Fruit fly (Drosophila melanogaster): ENCODE results near the gene PNUTS.

Gene PNUTS

DNA sequence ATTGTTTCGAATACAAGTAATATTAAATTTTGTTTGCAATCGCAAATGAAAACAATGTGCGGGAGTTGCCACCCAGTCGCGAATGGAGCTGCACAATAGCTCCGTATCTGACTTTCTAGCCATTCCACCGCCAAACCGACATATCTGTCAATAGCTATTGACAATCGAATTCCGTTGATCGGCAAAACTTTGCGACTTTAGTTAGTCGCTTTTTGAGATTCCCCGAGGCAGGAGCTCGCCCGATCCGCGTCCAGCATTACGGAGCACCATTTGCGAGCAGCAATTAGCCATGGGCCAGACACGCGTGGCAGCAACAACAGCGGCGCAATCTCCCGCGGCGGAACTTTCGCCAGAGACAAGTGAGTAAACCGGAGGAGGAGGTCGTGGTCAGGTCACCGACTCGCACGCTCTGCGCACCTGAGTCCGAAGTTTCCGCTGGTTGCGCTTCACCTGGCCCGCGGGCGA, 17.6 kb upstream of the PNUTS start, which contains the start of the genes CG4291 and kraken (continued):
- peak; percentile 84 for TF ChIP-seq sens (GFP tag)
- peak; percentile 79 for TF ChIP-seq her (GFP tag; optimal IDR thresholded peaks at IDR 0.05)
- TF ChIP-seq BtbVII (GFP tag; optimal IDR thresholded peaks at IDR 0.05): peak; percentile 29
- peak; percentile 31; the same call in 1 of the 2 replicates for TF ChIP-seq CG17612 (GFP tag; IDR thresholded peaks at IDR 0.05)
- TF ChIP-seq CG14050 (GFP tag; IDR thresholded peaks at IDR 0.05): peak; percentile 42; the same call in 2 of the 3 replicates
- TF ChIP-seq hbn (GFP tag; IDR thresholded peaks at IDR 0.05; ENCODE audit: partially characterized antibody): peak; percentile 12; the same call in 1 of the 2 replicates
- TF ChIP-seq tup (GFP tag; optimal IDR thresholded peaks at IDR 0.05): no peak
- TF ChIP-seq CG10959 (GFP tag; IDR thresholded peaks at IDR 0.05): 0 out of 2 replicates have a peak, but pooled peaks have one; percentile 38
- peak; percentile 59 for TF ChIP-seq shn (GFP tag; optimal IDR thresholded peaks at IDR 0.05)
- TF ChIP-seq cato (GFP tag; optimal IDR thresholded peaks at IDR 0.05; ENCODE audit: borderline replicate concordance): no peak
- TF ChIP-seq sd (tag; optimal IDR thresholded peaks at IDR 0.05): peak; percentile 98
- no peak for TF ChIP-seq oc (tag; optimal IDR thresholded peaks at IDR 0.05)
- TF ChIP-seq CG9817 (tag; optimal IDR thresholded peaks at IDR 0.05): peak; percentile 60
- TF ChIP-seq HmgZ (tag; optimal IDR thresholded peaks at IDR 0.05): peak; percentile 83
- peak; percentile 34 for TF ChIP-seq CG4730 (GFP tag; IDR thresholded peaks at IDR 0.05)
- TF ChIP-seq ssp (GFP tag; IDR thresholded peaks at IDR 0.05): peak; percentile 31; the same call in 1 of the 2 replicates
- TF ChIP-seq HLH54F (GFP tag; optimal IDR thresholded peaks at IDR 0.05): peak; percentile 58
- peak; percentile 3 for TF ChIP-seq CG10979 (tag; optimal IDR thresholded peaks at IDR 0.05)
- peak; percentile 31; the same call in 1 of the 3 replicates for TF ChIP-seq CG6175 (GFP tag; IDR thresholded peaks at IDR 0.05)

DNA sequence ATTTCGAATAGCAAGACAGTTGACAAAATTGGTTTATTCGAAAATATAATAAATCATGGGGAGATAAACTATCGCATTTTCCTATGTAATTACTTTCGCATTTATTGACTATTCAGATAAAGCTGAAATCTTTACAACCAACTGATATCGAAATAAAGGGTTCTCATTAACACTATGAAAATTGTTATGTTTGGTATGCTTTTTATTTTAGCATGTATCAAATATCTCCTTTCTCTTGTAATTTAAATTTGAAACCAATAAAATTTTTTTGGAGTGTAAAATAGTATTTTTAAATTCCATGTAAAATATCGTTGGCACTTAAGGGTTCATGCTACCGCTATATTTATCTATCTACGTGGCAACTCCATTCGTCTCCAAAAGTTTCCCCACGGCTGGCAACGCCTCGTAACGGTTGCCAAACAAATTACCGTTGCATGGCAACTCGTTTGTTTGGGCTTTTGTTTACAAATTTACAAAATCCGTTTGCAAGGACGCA, 15.2 kb upstream of the PNUTS start, which contains the start of gene CG13949:
CG13949 (plus strand) TSS at position 286 of the 496 bp plus-strand sequence.
- TF ChIP-seq CG10209 (GFP tag; optimal IDR thresholded peaks at IDR 0.05) (peak; percentile 44), btn (GFP tag; optimal IDR thresholded peaks at IDR 0.05) (no peak), nerfin-2 (GFP tag; IDR thresholded peaks at IDR 0.05; ENCODE audit: partially characterized antibody) (no peak), CG14050 (GFP tag; IDR thresholded peaks at IDR 0.05) (peak; percentile 52; the same call in 2 of the 3 replicates), CG16779 (GFP tag; IDR thresholded peaks at IDR 0.05) (peak; percentile 68; the same call in 1 of the 2 replicates), dimm (GFP tag; IDR thresholded peaks at IDR 0.05) (no peak), CG1233 (GFP tag; optimal IDR thresholded peaks at IDR 0.05) (peak; percentile 46), Hand (GFP tag; optimal IDR thresholded peaks at IDR 0.05) (peak; percentile 60), HmgZ (tag; optimal IDR thresholded peaks at IDR 0.05) (peak; percentile 85), CG12769 (tag; optimal IDR thresholded peaks at IDR 0.05) (peak; percentile 38), CG10543 (GFP tag; optimal IDR thresholded peaks at IDR 0.05) (peak; percentile 5), chif (GFP tag; optimal IDR thresholded peaks at IDR 0.05) (peak; percentile 11 to 66), CG18262 (tag; optimal IDR thresholded peaks at IDR 0.05) (peak; percentile 59), esg (GFP tag; conservative IDR thresholded peaks at IDR 0.05) (peak; percentile 44; the same call in 1 of the 2 replicates), Fer2 (tag; optimal IDR thresholded peaks at IDR 0.05) (peak; percentile 5), H15 (GFP tag; IDR thresholded peaks at IDR 0.05) (peak; percentile 71; the same call in 2 of the 3 replicates), Camta (GFP tag; optimal IDR thresholded peaks at IDR 0.05) (peak; percentile 4), phol (tag; optimal IDR thresholded peaks at IDR 0.05) (peak; percentile 66), Atf3 (GFP tag; optimal IDR thresholded peaks at IDR 0.05) (peak; percentile 8), CG8944 (GFP tag; optimal IDR thresholded peaks at IDR 0.05) (peak; percentile 31), cwo (GFP tag; optimal IDR thresholded peaks at IDR 0.05) (peak; percentile 37), Dip3 (GFP tag; optimal IDR thresholded peaks at IDR 0.05) (peak; percentile 15), exex (tag; optimal IDR thresholded peaks at IDR 0.05) (peak; percentile 98), seq (GFP tag; IDR thresholded peaks at IDR 0.05) (peak; percentile 47; the same call in 1 of the 2 replicates), tgo (GFP tag; IDR thresholded peaks at IDR 0.05) (peak; percentile 70), croc (GFP tag; conservative IDR thresholded peaks at IDR 0.05) (no peak; the same call in 2 of the 3 replicates), tin (GFP tag; optimal IDR thresholded peaks at IDR 0.05) (peak; percentile 47), CG18599 (GFP tag; optimal IDR thresholded peaks at IDR 0.05) (peak; percentile 70), sd (tag; optimal IDR thresholded peaks at IDR 0.05) (peak; percentile 53), sug (tag; optimal IDR thresholded peaks at IDR 0.05) (peak; percentile 44), CG14014 (GFP tag; IDR thresholded peaks at IDR 0.05) (peak; percentile 79), ERR (GFP tag; optimal IDR thresholded peaks at IDR 0.05) (no peak)

Data from whole organism, embryonic.